Worm (Caenorhabditis elegans) whole organism, dauer: ENCODE results near the gene lab-2.

Source experiments
- unc-62 ChIP-seq: sonication (generic microtip); optimal IDR thresholded peaks from 2 replicates; lab custom pipeline; 2017; ENCODE audit warnings: missing biosample characterization, missing genetic modification reagents, missing genetic modification characterization

The lab-2 gene

DNA sequence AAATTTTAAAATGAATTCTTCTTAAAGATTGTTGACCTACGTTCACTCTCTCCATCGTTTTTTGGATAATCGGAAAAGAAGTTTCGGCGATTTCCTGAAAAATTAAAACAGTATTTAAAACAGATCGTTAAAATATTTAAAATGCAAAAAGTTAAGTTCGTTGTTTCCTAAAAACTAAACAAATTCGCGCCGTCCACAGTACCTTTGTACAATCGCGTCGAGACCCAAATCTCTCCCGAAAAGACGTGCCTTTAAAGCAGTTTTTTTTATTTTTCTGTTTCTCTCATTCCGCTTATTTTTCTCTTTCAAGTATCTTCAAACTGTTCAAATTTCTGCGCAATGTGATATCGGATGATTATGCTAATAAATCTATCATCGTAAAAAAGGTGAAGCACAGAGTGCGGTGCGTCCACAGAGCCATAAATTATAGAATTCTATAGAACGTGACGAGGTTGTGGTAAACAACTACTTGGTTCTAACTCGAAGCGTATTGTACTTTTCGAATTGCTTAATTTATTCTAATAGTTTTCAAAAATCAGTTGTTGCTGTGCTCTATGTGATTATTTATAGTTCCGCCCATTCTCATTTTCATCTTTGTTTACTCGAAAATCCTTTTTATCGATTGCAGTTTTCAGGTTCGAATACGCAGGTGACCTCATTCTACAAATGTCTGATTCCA is 18.6 kb downstream of the lab-2 start, which contains the start of the genes F56C9.6 and F56C9.3:
TSS of gene F56C9.6 (minus strand) at position 112 of the 679 bp plus-strand sequence.
TSS of gene F56C9.3 (plus strand) at position 629 of the 679 bp plus-strand sequence.
- no peak for TF ChIP-seq unc-62 (GFP tag; lab: Kevin White, UChicago)

DNA sequence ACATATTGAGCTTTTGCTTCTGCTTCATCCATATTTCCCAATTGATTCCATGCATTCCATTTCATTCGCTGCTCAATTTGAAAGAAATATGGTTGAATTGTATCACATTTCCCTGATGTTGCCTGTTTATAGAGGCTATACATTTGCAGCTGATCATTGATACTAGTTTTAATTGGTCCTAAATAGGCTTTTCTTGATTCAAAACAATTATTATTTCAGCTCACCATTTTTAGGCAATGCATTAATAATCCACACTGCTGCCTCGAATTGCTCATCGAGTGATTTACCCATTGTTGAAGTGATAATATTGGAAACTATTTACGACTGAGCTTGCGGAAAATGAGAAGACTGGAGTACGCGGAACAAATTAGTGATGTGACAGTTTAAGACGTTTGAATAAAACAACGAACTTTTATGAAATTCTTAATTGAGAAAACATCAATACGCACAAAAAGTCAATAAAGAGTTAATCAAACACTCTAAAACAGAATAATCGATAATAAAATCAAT is 20.8 kb downstream of the lab-2 start, which contains the start of gene acbp-4:
TSS of gene acbp-4 (minus strand) at position 510 of the 510 bp plus-strand sequence.
- no peak for TF ChIP-seq unc-62 (GFP tag; lab: Kevin White, UChicago)

DNA sequence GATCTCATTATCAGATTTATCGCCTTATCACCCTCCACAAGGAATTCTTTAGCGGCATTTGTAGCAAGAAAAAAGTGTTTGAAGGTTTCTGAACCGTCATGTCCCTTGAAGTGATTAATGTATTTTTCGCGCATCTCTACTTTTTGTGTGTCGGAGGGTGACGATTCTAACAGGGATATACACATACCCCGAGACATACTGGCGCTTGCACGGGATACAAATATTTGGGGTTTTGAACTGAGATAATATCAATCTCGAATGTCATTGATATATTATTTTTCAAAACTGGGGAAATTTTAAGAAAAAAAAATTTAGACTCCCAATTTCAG is 23.8 kb downstream of the lab-2 start:
- TF ChIP-seq unc-62 (GFP tag; lab: Kevin White, UChicago), result no peak

DNA sequence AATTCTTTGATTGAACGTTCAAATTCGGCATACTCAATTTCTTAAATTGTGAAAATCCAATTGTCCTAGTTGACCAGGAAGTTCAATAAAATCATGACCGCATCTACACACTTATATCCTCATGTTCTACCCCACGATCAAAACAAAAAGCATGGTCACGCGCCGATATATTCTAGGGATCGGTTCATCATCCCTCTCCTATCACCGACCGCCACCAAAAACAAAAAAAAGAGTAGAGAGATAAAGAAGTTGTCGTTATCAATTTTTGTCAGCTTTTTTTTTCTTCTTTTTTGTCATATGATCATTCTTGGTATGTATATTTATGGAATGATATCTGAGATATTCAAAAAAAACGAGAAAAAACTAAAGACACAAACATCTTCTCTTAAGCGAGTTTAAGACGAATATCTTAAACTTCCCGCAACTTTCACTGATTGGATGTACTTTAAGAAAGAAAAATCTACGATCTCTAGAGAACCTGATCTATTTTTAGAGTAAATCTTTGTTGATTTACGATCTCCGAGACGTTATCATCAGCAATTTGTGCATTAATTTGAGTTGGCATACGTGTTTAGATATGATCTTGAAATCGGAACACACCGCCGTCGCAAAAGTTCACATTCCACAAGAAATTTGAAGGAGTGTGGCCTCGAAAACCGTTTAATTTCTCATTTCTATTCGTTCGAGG is 24.3 kb downstream of the lab-2 start:
- no peak for TF ChIP-seq unc-62 (GFP tag; lab: Kevin White, UChicago)

DNA sequence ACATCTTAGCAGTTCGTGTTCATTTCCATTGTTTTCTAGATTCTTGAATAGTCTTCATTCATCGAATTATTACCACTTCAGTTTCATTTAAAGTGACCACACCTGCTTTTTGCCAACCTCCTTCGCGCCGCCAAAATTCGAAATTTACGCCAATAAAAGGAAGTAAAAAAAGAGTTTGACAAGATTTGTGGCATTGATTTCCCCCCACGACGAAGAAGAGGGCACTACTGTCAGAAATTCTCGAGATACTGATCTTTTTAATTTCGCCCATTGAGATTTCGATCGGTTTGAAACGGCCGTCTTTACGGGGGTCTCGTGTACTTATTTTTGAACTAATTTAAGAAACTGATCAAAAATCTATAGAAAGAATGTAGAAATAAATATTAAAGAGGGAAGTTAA is 27.7 kb downstream of the lab-2 start:
- TF ChIP-seq unc-62 (GFP tag; lab: Kevin White, UChicago), result no peak

DNA sequence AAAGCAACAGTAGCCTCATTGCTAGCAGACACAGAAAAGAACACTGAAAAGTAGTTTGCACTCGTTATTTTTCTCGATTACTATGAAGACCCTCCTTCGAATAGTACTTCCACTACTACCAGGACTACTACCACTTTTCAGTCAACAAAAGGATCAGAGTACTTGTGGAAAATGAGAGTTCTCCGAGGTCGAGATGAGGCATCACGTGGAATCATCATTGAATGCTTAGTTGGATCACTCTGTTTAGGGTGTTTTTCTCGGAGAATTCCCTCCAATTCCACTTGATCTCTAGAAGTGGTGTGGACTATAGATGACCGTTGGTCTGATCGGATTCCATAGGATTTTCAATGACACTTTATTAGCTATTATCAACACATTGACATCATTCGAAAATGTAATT is 28.6 kb downstream of the lab-2 start:
- TF ChIP-seq unc-62 (GFP tag; lab: Kevin White, UChicago), result no peak

DNA sequence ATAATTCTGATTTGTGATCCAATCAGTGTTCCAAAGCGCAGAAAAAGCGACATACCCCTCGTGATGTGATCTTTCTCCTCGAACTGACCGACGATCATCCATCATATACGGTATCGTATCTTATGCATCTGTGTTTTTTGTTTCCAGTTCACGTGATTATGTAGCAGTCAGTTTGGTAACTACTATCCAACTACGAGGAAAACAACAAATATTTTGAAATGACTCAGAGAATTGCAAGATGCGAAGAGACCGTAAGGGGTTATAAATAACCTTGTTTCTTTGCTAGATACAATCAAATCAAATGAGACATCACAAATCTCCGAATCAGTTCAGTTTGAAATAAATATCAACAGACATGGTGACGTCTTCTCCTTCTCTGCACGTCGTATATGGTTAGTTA is 29.2 kb downstream of the lab-2 start:
- no peak for TF ChIP-seq unc-62 (GFP tag; lab: Kevin White, UChicago)

DNA sequence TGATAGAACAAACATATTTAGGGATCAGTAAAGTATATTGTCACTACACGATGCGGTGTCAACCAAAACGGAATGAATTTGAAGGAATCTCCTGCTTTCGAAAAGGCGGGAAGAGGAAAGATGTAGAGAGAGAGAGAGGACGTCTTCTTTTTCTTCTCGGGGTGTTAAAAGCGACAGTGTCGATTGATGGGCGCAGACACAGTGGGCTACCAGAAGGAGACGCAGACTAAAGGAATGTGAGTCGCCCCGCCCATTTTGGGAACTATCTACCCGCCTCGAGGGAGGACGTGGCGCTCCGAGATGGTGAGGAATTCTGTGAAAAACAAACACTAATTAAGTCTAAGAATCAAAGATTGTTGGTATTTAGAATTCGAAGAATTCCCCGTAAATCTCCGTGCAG is 29.9 kb downstream of the lab-2 start, which contains the start of the genes B0361.14 and B0361.9:
TSS of gene B0361.14 (minus strand) at position 66 of the 400 bp plus-strand sequence.
TSS of gene B0361.9 (minus strand) at position 166 of the 400 bp plus-strand sequence.
- TF ChIP-seq unc-62 (GFP tag; lab: Kevin White, UChicago), result no peak

DNA sequence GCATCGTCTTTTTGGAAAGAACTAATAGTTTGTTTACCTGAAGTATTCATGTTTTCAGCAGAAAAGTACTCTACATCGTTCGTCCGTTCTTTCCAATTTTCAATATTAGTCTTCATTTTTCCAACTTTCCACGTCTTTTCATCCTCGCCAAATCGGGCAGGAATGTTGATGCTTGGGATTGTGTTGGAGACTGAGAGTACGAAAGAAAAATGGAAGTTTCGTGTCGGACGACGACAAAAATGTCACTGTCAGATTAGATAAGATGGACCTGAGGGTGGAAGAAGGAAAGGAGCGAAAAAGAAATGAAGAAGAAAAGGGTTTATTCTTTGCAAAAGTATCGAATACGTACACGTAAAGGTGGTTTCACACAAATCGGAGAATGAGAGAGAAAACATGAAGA is 31.4 kb downstream of the lab-2 start:
- TF ChIP-seq unc-62 (GFP tag; lab: Kevin White, UChicago), result no peak

DNA sequence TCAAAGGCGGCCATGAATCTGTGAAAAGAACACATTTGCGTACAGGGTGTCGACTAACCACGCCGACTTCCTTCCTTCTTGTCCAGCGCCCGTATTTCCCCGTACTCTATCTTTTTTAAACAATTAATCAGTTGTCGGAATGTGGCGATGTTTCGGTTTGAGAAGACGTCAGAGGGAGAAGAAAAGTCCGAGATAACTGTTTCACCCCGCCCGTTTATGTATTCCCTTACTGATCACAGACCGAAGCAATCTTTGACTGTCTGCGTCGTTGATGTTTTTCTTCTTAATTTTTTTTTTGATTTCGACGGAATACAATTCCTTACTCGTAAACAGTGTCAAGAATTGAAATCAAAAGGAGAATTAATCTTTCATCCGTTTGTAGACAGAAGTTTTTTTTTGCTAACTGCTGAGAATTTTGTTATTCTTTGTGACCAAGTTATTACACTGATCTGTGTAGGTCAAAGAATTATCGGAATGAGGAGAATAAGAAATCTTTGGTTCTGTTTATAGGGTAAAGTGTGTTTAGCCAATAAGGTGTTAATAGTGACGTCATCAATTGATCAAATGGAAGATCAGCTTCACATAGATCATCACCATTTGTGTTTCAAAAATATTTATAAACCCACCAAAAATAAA is 32.2 kb downstream of the lab-2 start:
- no peak for TF ChIP-seq unc-62 (GFP tag; lab: Kevin White, UChicago)

DNA sequence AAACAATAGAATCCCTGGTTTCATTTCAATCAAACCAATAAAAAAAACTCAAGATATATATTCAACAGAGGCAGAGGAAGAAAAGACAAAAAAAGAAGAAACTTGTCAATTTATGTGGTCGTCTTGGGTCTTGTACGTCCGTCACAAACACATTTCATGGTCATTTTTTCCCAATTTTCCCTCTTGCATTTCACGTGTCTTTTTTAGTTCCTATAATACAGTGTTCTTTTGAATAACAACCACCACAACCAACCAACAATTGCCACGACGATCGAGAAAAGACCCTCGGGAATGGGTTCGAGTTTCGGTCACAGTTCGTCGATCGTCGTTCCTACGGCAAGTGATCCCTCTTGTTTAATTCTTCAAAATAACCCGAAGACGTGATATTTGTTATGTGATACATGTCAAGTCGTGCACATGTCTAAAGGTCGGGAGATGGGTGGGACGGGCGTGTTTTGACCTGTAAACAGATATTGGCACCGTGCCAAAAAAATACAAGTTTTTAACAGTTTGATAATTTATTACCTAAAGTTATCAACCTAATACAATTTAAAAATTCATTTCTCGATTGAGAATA is 33.2 kb downstream of the lab-2 start:
- TF ChIP-seq unc-62 (GFP tag; lab: Kevin White, UChicago), result no peak

DNA sequence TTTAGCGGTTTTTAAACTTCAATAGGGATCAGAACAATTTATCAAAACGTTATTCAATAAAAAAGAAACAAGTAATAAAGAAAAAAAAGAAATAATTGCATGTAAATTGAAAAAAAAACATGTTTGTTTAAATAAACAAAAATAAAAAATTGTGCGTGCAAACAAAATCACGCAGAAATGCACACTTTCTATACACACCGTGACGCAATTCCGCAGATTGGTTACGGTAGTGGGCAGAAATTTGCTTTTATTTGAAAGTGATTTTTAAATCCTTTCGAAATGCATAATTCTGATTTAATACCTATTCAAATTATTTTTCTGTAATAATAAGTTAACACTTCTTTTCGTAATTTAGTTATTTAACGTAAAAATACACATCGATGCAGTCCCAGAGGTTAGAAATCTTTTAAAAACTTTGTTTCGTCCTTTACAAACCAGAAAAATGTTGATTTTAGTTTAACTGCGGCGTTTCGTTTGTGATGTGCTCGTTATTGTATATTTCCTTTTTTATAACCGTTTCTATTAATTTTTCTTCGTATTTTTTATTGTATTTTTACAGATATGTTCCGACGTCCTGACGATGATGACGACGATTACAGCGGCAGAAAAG is 36.2 kb downstream of the lab-2 start, which contains the start of gene cwf-19L2:
TSS of gene cwf-19L2 (plus strand) at position 560 of the 610 bp plus-strand sequence.
- no peak for TF ChIP-seq unc-62 (GFP tag; lab: Kevin White, UChicago)

DNA sequence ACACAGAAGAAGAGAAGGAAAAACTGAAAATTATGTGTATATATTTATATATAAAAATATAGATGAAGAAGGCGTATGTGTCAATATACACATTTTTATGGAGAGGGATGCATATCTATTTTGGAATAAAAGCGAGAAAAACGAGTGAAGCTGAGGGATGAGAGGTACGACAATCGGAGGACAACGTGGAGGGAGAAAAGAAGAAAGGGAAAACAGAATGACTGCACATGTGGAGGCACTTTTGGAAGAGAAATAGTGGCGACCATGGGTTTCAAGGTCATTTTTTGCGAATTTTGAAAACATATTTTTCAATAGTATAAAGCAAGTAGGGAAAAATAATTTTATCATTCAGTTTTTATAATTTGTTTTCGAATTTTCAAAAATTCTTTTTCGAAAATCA is 36.8 kb downstream of the lab-2 start:
- TF ChIP-seq unc-62 (GFP tag; lab: Kevin White, UChicago), result no peak

DNA sequence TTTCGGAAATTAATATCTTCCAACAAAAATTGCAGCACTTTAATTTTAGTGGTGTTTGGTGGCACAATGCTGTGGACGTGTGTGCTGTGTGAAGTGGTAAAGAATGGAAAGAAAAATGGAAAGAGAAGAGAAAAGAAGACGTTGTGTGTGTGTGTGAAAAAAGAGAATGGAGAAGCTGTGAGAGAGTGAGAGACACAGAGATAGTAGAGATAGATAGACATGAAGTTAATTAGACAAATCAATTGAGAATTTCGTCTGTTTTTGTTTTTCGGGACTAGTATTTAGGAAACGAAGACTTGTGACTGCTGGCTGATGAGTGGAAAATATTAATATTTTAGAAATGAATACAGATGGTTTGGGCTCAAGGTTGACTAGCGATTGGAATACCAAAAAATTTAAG is 38.2 kb downstream of the lab-2 start:
- TF ChIP-seq unc-62 (GFP tag; lab: Kevin White, UChicago), result no peak

DNA sequence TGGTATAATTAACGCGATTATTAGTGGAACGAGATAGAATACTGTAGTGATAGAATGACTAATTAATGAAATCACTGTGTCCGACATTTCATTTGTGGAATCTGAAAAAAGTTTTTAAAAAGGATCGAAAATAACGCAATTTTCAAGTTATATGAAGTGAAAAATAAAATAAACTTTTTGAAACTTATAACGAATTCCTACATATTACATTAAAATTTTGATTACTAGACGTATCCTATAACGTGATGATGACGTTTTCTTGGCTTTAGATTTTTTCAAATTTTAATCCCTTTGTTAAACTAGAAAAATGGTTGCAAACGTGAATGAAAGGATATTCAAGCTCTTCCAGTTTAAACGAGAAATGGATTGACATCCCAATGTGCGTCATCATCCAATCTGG is 38.9 kb downstream of the lab-2 start, which contains the start of gene algn-11:
TSS of gene algn-11 (minus strand) at position 101 of the 400 bp plus-strand sequence.
- TF ChIP-seq unc-62 (GFP tag; lab: Kevin White, UChicago), result no peak
